Worm (Caenorhabditis elegans): ENCODE data around the gene Y37H2A.14.

The Y37H2A.14 gene

DNA sequence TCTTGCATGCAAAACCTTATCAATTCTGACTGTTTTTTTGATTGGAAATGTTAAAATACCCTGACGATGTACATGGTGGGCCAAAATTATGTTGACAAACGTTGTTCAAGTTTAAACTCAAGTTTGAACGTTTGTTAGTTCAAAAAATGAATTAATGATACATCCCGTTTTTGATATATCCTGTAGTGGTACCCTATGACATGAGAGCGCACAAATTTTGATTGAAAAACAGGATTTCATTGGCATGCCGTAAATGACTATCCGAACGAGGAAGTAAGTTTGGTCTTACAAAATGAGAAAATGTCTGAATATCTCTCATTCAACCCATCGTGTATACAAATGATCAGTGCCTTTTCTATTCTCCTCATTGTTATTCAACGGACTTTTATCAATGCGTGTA is 2.4 kb upstream of the Y37H2A.14 start, which contains the start of gene Y37H2A.11:
TSS of gene Y37H2A.11 (plus strand) at position 301 of the 400 bp plus-strand sequence.
- no peak for TF ChIP-seq W03F9.2 (tag; optimal IDR thresholded peaks at IDR 0.05)
- TF ChIP-seq him-1 (tag; optimal IDR thresholded peaks at IDR 0.05) = no peak
- no peak for TF ChIP-seq dao-5 (tag; optimal IDR thresholded peaks at IDR 0.05)

DNA sequence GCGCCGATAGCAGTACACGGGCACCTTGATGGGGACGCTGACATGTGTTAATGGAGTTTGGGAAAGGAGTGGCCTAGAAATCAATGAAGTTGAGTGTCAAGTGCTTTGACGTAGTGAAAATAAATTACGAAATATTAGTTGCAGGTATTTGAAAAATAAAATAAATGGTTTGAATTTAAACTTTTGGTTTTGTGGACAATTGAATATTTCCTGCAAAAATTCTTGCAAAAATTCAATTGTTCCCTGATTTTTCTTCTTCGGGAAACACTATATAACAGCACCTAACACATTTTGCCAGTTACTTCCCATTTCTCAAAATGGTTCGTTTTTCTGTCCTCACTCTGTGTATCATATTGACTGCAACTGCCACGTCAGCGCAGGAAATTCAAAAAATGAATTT is 996 bp upstream of the Y37H2A.14 start, which contains the start of gene Y37H2A.13:
TSS of gene Y37H2A.13 (plus strand) at position 301 of the 400 bp plus-strand sequence.
- no peak for TF ChIP-seq W03F9.2 (tag; optimal IDR thresholded peaks at IDR 0.05)
- no peak for TF ChIP-seq him-1 (tag; optimal IDR thresholded peaks at IDR 0.05)
- no peak for TF ChIP-seq dao-5 (tag; optimal IDR thresholded peaks at IDR 0.05)

DNA sequence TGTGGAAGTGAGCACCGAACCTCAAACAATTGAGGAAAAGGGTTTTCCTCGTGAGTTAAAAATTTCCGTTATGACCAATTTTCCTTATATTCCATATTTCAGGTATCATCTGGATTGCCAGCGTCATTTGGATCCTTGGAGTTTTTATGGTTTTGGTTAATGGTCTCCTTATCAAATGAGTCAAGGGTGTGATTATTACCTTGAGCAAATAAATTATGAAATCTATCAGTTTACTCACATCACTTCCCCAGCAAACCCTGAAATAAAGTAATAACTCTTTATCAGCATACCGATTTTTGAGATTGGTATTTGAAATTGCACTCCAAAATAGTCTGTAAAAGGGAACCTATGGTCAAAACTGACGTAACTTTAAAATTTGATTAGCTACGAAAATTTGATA is 897 bp downstream of the Y37H2A.14 start:
- TF ChIP-seq dao-5 (tag; optimal IDR thresholded peaks at IDR 0.05) (no peak), W03F9.2 (tag; optimal IDR thresholded peaks at IDR 0.05) (no peak), him-1 (tag; optimal IDR thresholded peaks at IDR 0.05) (no peak)

DNA sequence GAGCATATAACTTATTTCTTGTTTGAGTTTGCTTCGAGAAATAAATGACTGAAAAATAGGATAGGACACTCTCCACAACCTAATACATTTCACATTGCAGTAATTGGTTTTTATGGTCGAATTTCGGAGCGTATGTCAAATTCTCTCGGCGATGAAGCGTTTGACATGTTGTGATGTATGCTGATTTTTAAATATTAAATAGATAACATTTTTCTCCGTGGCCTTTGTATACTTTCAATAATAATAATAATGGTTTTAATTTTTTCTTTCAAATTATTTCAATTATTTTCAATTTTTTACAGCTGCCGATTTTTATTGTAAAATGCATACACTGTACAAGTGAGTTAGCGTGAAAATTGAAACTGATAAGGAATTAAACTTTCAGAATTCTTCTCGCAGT is 2.5 kb downstream of the Y37H2A.14 start, which contains the start of gene C14A6.3:
TSS of gene C14A6.3 (plus strand) at position 301 of the 400 bp plus-strand sequence.
- no peak for TF ChIP-seq W03F9.2 (tag; optimal IDR thresholded peaks at IDR 0.05)
- no peak for TF ChIP-seq him-1 (tag; optimal IDR thresholded peaks at IDR 0.05)
- TF ChIP-seq dao-5 (tag; optimal IDR thresholded peaks at IDR 0.05) = no peak

DNA sequence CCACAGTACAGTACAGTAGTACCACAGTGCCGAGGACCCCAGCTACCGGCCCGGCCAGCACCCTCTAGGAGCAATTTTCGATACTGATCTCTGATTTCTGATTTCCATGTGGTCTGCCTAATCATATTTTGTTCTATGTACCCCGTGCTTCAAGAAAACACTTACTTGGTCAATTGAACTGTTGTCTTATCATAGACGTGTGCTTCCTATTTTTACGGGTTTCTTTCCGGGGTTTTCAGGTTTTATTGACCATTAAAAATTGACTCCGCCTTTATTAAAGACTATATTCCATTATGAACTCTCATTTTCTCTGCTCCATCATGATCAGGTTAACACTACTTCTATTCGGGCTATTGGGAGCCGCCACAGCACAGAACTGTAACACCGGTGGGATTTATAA is 14.2 kb downstream of the Y37H2A.14 start, which contains the start of gene clec-48:
TSS of gene clec-48 (plus strand) at position 320 of the 400 bp plus-strand sequence.
- TF ChIP-seq him-1 (tag; optimal IDR thresholded peaks at IDR 0.05) (no peak), dao-5 (tag; optimal IDR thresholded peaks at IDR 0.05) (no peak), W03F9.2 (tag; optimal IDR thresholded peaks at IDR 0.05) (no peak)

DNA sequence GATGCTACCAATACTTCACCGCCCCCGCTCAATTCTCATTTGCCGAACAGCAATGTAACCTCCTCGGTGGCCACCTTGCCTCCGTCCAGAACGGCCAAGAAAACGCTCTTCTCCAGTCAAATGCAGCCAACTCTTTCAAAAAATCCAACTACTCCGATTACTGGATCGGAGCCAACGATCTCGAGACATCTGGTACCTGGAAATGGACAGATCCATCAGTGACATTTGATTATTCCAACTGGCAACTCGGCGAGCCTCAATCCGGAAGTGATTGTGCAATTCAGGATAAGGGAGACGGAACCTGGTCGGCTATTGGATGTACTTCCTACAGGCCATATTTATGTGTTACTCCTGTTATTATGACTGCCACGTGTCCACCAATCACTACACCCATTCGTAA is 14.6 kb downstream of the Y37H2A.14 start:
- TF ChIP-seq him-1 (tag; optimal IDR thresholded peaks at IDR 0.05) = no peak
- no peak for TF ChIP-seq dao-5 (tag; optimal IDR thresholded peaks at IDR 0.05)
- no peak for TF ChIP-seq W03F9.2 (tag; optimal IDR thresholded peaks at IDR 0.05)

DNA sequence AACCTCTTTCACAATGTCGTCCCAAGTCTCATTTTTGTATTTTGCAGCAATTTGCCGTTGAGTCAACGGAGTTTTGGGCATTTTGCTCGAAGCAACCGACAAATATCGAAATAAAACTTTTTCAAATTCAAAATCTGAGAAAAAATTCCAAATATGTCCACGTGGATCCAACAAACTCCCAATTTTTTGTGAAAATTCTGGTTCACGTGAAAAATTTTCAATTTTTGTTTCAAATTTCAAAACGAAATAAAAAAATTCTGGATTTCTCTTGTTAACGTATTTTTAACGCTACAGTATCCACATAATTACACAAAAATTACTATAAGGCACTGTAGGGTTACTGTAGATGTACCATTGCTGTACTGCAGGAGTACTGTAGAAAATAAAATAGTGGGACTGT is 17.7 kb downstream of the Y37H2A.14 start, which contains the start of gene C14A6.13:
TSS of gene C14A6.13 (minus strand) at position 101 of the 400 bp plus-strand sequence.
- TF ChIP-seq W03F9.2 (tag; optimal IDR thresholded peaks at IDR 0.05) = no peak
- TF ChIP-seq dao-5 (tag; optimal IDR thresholded peaks at IDR 0.05) = no peak
- TF ChIP-seq him-1 (tag; optimal IDR thresholded peaks at IDR 0.05) = no peak

DNA sequence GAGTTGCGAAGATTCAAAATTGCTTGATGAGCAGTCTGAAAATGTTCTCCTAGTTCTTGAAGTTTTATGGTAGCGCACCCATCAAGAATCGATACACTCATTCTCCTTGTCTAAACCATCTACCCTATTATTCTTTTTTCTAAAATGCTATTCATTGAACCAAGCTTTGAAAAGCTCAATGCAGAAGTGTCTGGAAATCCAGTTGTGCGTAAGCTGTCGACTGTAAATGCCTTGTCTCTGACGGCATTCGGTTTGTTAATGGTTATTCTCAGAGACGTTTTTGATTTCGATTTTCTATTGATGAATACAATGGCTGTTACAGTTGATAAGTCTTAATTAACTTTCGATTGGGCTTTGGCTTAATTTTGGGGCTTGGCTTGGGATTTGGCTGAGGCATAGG is 19.0 kb downstream of the Y37H2A.14 start, which contains the start of gene C14A6.12:
TSS of gene C14A6.12 (minus strand) at position 101 of the 400 bp plus-strand sequence.
- no peak for TF ChIP-seq dao-5 (tag; optimal IDR thresholded peaks at IDR 0.05)
- no peak for TF ChIP-seq him-1 (tag; optimal IDR thresholded peaks at IDR 0.05)
- no peak for TF ChIP-seq W03F9.2 (tag; optimal IDR thresholded peaks at IDR 0.05)

DNA sequence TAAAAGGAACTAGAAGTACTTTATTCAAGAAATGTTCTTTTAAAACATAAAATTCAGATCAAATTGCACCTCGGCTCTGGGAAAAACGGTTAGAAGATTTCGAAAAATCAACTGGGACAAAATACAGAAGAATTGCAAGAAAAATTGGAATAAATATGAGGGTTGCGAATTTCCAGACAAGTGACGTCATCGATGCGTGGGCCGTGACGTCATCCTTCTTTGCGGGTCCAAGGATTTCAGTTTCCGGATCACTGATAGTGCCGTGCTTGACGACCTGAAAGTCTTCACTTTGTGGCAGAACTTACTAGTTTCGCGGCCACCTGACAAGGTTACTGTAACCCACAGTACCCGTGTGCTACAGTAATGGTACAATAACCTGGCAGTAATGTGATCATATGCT is 19.9 kb downstream of the Y37H2A.14 start:
- TF ChIP-seq W03F9.2 (tag; optimal IDR thresholded peaks at IDR 0.05) (no peak), him-1 (tag; optimal IDR thresholded peaks at IDR 0.05) (no peak), dao-5 (tag; optimal IDR thresholded peaks at IDR 0.05) (no peak)

DNA sequence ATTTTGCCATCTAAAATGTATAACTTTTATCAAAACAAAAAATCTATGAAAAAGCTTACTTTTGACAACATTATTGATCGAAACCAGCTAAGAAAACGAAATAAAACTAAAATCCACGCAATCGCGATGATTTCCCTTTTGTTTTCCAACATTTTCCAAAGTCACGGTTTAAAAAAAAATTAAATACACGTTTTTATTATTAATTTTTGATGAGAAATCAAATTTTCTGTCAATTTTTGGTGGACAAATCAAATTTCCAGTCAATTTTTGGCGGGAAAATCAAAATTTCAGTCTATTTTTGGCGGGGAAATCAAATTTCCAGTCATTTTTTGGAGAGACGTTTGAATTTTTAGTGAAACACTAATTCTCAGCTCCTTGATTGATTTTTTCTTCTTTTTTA is 21.2 kb downstream of the Y37H2A.14 start, which contains the start of gene C14A6.5:
TSS of gene C14A6.5 (minus strand) at position 101 of the 400 bp plus-strand sequence.
- TF ChIP-seq him-1 (tag; optimal IDR thresholded peaks at IDR 0.05) = no peak
- TF ChIP-seq dao-5 (tag; optimal IDR thresholded peaks at IDR 0.05) = no peak
- TF ChIP-seq W03F9.2 (tag; optimal IDR thresholded peaks at IDR 0.05) = no peak

DNA sequence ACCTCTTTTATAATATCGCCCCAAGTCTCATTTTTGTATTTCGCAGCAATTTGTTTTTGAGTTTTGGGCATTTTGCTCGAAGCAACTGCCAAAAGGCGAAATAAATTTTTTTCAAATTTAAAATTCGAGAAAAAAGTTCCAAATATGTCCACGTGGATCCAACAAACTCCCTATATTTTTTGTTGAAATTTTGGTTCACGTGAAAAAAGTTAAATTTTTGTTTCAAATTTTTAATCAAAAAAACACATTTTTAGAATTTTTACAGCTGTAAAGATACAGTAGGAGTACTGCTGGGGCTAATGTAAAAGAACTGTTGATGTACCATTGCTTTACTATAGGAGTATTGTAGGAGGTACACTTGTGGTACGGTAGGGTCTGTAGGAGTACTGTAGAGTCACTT is 23.6 kb downstream of the Y37H2A.14 start, which contains the start of gene C14A6.6:
TSS of gene C14A6.6 (minus strand) at position 101 of the 400 bp plus-strand sequence.
- no peak for TF ChIP-seq dao-5 (tag; optimal IDR thresholded peaks at IDR 0.05)
- no peak for TF ChIP-seq W03F9.2 (tag; optimal IDR thresholded peaks at IDR 0.05)
- no peak for TF ChIP-seq him-1 (tag; optimal IDR thresholded peaks at IDR 0.05)

DNA sequence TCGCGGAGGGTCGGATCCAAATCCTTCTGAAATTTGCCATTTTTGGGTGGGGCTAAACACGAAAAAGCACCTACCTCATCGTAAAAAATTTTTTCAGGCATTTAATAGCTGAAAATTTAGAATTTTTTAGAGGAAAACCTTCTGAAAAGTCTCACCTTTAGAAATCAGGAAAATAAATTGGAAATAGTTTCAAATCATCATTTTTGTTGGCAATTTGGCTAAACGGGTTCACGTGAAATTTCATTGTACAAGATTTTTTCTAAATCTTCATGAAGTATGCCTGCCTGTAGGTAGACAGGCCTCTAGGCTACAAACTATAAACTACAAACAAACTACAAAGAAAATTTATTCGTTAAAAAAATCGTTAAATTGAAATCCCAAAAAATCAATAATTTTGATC is 24.7 kb downstream of the Y37H2A.14 start, which contains the start of gene C14A6.7:
TSS of gene C14A6.7 (minus strand) at position 101 of the 400 bp plus-strand sequence.
- TF ChIP-seq him-1 (tag; optimal IDR thresholded peaks at IDR 0.05) = no peak
- no peak for TF ChIP-seq W03F9.2 (tag; optimal IDR thresholded peaks at IDR 0.05)
- TF ChIP-seq dao-5 (tag; optimal IDR thresholded peaks at IDR 0.05) = no peak

DNA sequence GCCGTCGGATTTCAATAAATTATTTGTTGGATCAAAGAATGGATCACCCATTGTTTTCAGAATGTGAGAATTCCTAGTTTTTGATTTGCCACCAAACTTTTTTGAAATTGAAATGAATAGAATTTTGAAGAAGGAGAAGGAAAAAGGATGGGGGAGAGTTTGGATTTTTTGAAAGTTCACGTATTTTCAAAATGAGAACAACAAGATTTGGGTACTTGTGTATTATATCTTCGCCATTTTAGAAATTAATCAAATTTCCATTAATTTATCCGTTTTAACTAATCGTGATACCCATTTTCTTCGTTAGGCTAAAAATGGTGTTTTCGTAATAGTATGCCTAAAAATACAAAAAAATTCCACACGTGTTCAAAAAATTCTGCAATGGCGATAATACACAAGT is 28.0 kb downstream of the Y37H2A.14 start, which contains the start of gene C14A6.8:
TSS of gene C14A6.8 (minus strand) at position 101 of the 400 bp plus-strand sequence.
- TF ChIP-seq dao-5 (tag; optimal IDR thresholded peaks at IDR 0.05) (no peak), him-1 (tag; optimal IDR thresholded peaks at IDR 0.05) (no peak), W03F9.2 (tag; optimal IDR thresholded peaks at IDR 0.05) (no peak)

DNA sequence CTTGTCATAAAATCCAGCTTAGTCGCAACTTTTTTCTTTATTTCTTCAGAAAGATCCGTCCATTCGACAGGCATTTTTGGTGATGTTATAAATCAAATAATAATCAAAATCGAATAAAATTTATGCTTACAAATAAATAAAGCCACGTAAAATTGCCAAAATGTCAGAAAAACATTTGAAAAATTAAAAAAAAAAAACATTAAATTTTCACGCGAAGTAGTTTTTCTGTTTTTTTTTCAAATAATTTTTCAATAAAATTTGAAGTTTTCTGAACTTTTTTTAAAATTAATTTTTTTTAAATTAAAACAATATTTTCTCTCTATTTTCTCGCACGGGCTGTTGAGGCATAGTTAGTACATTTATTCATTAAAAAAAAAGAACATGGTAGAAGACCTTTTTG is 35.1 kb downstream of the Y37H2A.14 start, which contains the start of gene C31G12.4:
TSS of gene C31G12.4 (minus strand) at position 101 of the 400 bp plus-strand sequence.
- no peak for TF ChIP-seq him-1 (tag; optimal IDR thresholded peaks at IDR 0.05)
- TF ChIP-seq dao-5 (tag; optimal IDR thresholded peaks at IDR 0.05) = no peak
- TF ChIP-seq W03F9.2 (tag; optimal IDR thresholded peaks at IDR 0.05) = no peak
